Fruit fly (Drosophila melanogaster): Measurements from ENCODE around the gene btn.

Gene btn

dm6 chr3R:22542773-22543411 is 43.5 kb downstream of the btn start:
- TF ChIP-seq CG8478 (optimal IDR thresholded peaks at IDR 0.05) (no peak), CTCF (optimal IDR thresholded peaks at IDR 0.05) (no peak)

dm6 chr3R:22540686-22541085 is 45.7 kb downstream of the btn start:
- TF ChIP-seq CG8478 (optimal IDR thresholded peaks at IDR 0.05) = no peak

DNA sequence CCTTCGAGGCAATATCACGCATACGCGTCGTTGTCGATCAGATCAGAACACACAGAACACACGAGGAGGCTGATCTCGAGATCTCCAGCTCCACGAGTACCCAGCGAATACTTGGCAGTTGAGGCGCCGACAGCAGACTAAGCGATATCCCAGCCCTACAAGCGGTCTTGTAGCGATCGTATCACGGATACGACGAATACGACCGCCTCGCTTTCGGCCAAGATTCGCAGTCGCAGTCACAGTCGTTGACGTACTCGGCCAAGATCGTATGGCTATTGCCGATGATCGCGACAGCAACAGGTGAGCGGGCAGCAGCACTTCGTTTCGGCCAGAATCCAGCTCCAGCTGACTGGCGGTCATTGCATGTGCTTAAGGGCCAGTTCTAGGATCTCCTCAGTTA is 46.7 kb downstream of the btn start, which contains the start of gene CG5326:
TSS of gene CG5326 (minus strand) at position 158 of the 400 bp plus-strand sequence.
- TF ChIP-seq CTCF (optimal IDR thresholded peaks at IDR 0.05) (no peak), CG8478 (optimal IDR thresholded peaks at IDR 0.05) (no peak)

DNA sequence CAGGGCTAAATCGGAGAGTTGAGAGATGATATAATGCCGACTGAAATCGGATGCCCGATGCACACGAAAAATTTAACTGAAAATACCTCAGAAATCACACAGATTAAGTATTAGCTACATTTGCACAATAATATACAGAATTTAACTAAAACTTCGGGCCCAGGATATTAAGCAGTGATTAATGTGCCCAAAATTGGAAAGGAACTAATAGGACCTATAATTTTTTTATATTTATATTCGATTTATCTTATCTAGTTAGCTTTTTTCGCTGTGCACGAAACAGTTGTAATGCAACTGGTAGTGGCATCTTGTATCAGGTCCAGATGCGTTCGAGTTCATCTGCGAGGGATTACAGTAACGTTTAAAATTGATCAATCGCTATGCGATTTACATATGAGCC is 47.5 kb downstream of the btn start:
- TF ChIP-seq CG8478 (optimal IDR thresholded peaks at IDR 0.05) = no peak

DNA sequence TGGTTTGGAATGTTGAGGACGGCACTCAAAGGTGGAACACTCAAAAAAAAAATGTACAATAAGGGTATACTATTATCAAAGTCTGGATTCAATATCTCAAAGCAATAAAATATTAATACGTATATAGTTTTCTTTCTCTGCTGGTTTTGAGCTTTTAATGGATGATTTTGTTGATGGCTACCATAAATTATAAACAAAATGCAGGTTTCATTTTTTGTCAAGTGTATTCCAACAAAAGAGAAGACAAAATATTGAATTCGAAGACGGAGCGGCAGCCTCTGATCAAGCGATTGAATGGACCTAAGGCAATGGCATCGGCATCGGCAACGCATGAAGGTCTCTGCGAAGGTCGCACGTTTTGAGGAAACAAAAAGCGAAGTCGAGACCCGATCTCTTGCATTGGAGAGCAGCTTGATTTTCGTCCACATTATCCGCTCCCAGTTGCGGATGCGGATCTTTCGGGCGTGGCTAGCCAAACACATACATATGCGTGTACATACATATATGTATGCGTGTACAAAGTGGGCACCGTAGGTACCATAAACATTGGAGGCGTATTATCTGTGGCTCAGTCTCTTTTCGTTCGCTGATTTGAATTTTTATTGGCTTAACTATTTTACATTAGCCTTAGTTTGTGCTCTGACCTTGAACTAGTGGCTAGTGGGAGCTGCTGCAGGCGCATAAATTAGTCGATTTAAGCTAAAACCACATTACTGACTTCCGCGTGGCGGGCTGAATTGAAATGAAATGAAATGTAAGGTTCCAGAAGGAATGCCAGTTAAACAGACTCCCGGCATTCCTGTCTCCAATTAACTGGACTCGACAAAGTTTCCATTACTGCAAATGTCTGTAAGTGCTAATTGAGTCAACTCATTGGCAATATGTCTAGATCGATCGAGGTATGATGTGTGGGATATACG is 49.7 kb downstream of the btn start:
- TF ChIP-seq CTCF (optimal IDR thresholded peaks at IDR 0.05) (no peak), CG8478 (optimal IDR thresholded peaks at IDR 0.05) (no peak)
